Fruit fly (Drosophila melanogaster): Measurements from ENCODE around the gene CG32755.

The CG32755 gene

dm6 chrX:5923124-5923523 lies 26.9 kb upstream of the CG32755 start (continued):
- TF ChIP-seq Meics (GFP tag; optimal IDR thresholded peaks at IDR 0.05) (no peak), CG9609 (GFP tag; optimal IDR thresholded peaks at IDR 0.05) (no peak), CG18599 (GFP tag; optimal IDR thresholded peaks at IDR 0.05) (peak; percentile 39), CG8924 (tag; optimal IDR thresholded peaks at IDR 0.05) (no peak), CG8765 (GFP tag; IDR thresholded peaks at IDR 0.05) (no peak), Hr3 (GFP tag; optimal IDR thresholded peaks at IDR 0.05) (no peak), da (GFP tag; optimal IDR thresholded peaks at IDR 0.05) (no peak), MTF-1 (GFP tag; optimal IDR thresholded peaks at IDR 0.05; ENCODE audit: borderline replicate concordance) (no peak), odd (GFP tag; optimal IDR thresholded peaks at IDR 0.05) (no peak), YL-1 (GFP tag; optimal IDR thresholded peaks at IDR 0.05) (no peak), CG14014 (GFP tag; IDR thresholded peaks at IDR 0.05) (peak; percentile 45; the same call in 1 of the 2 replicates), CoRest (tag; optimal IDR thresholded peaks at IDR 0.05) (no peak), CG10979 (tag; optimal IDR thresholded peaks at IDR 0.05) (peak; percentile 10), Dp (GFP tag; optimal IDR thresholded peaks at IDR 0.05) (no peak), CG7271 (tag; optimal IDR thresholded peaks at IDR 0.05) (no peak), BtbVII (GFP tag; optimal IDR thresholded peaks at IDR 0.05) (no peak), Nf-YA (GFP tag; IDR thresholded peaks at IDR 0.05) (no peak), MESR4 (GFP tag; optimal IDR thresholded peaks at IDR 0.05) (no peak), knrl (GFP tag; IDR thresholded peaks at IDR 0.05; ENCODE audit: partially characterized antibody) (no peak), CG15601 (tag; optimal IDR thresholded peaks at IDR 0.05) (no peak), CG43689 (GFP tag; IDR thresholded peaks at IDR 0.05) (no peak), CG14050 (GFP tag; IDR thresholded peaks at IDR 0.05) (no peak; the same call in 2 of the 3 replicates), CG17361 (GFP tag; IDR thresholded peaks at IDR 0.05) (0 out of 3 replicates have a peak, but pooled peaks have one; percentile 13), CG7987 (GFP tag; optimal IDR thresholded peaks at IDR 0.05) (no peak), TFAM (GFP tag; optimal IDR thresholded peaks at IDR 0.05) (no peak), CG16815 (GFP tag; optimal IDR thresholded peaks at IDR 0.05) (no peak), CG4404 (GFP tag; IDR thresholded peaks at IDR 0.05) (no peak), CG13894 (tag; optimal IDR thresholded peaks at IDR 0.05) (no peak), cwo (GFP tag; optimal IDR thresholded peaks at IDR 0.05) (no peak), insv (GFP tag; optimal IDR thresholded peaks at IDR 0.05) (no peak), stwl (tag; optimal IDR thresholded peaks at IDR 0.05) (no peak), CG7928 (GFP tag; optimal IDR thresholded peaks at IDR 0.05) (no peak), Fer1 (GFP tag; optimal IDR thresholded peaks at IDR 0.05) (no peak), hth (optimal IDR thresholded peaks at IDR 0.05) (no peak), jumu (GFP tag; optimal IDR thresholded peaks at IDR 0.05) (peak; percentile 10), HHEX (GFP tag; optimal IDR thresholded peaks at IDR 0.05) (no peak), Drgx (GFP tag; IDR thresholded peaks at IDR 0.05) (no peak), CG11247 (GFP tag; IDR thresholded peaks at IDR 0.05) (no peak), fru (optimal IDR thresholded peaks at IDR 0.05) (no peak), CG3065 (GFP tag; optimal IDR thresholded peaks at IDR 0.05) (no peak), stc (GFP tag; IDR thresholded peaks at IDR 0.05) (no peak), CG31224 (GFP tag; IDR thresholded peaks at IDR 0.05) (no peak), CG7556 (GFP tag; optimal IDR thresholded peaks at IDR 0.05) (no peak), CG11560 (tag; IDR thresholded peaks at IDR 0.05) (no peak), Doc2 (GFP tag; IDR thresholded peaks at IDR 0.05) (no peak), Blimp-1 (GFP tag; optimal IDR thresholded peaks at IDR 0.05) (no peak), Dfd (GFP tag; optimal IDR thresholded peaks at IDR 0.05) (no peak), Hr51 (GFP tag; optimal IDR thresholded peaks at IDR 0.05) (peak in 1 of 2 experiments; percentile 11), CG1603 (tag; optimal IDR thresholded peaks at IDR 0.05) (peak; percentile 48), CG11695 (GFP tag; IDR thresholded peaks at IDR 0.05) (0 out of 3 replicates have a peak, but pooled peaks have one; percentile 15), CG18476 (GFP tag; optimal IDR thresholded peaks at IDR 0.05) (no peak), Camta (GFP tag; optimal IDR thresholded peaks at IDR 0.05) (no peak)

Data from whole organism, embryonic.